Fruit fly (Drosophila melanogaster): ENCODE data around the gene CG4287.

Gene CG4287

DNA sequence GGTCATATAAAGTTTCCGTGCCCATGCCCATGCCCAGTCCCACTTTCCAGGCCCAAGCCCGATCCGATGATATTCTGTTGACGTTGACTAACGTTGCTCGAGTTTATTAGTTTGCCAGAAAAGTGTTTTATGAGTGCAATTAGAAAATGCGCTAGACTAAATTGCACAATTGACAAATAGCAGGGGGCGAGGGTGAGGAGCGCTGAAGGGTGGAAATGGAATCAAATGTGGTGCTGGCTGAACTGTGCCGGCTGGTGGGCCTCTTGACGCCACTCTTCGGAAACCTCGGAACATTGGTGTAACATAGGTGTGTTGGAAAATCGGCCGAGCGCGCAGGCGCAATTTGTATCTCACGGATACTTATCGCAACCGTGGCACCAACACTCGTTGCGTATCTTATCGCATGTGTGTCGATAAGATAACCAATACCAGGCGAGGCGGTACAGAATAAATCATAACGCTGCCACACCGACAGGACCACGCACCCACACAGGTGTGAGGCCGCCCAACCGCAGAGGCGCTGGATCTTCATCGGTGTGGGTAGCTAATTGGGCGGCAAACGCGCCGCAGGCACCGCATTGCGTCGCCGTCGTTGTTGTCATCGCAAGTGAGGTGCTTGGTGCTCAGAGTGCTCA, 48.1 kb upstream of the CG4287 start (continued):
- peak; percentile 13; the same call in 1 of the 2 replicates for TF ChIP-seq CG32532 (GFP tag; IDR thresholded peaks at IDR 0.05)
- TF ChIP-seq CG12391 (tag; optimal IDR thresholded peaks at IDR 0.05), result peak; percentile 12
- no peak for TF ChIP-seq Dref (GFP tag; IDR thresholded peaks at IDR 0.05)
- peak; percentile 16 for TF ChIP-seq CG1529 (GFP tag; optimal IDR thresholded peaks at IDR 0.05)
- no peak for TF ChIP-seq Trl (optimal IDR thresholded peaks at IDR 0.05)
- TF ChIP-seq Trl (GFP tag; optimal IDR thresholded peaks at IDR 0.05), result no peak
- no peak for TF ChIP-seq sr (GFP tag; IDR thresholded peaks at IDR 0.05)
- peak; percentile 54 for TF ChIP-seq CG12769 (tag; optimal IDR thresholded peaks at IDR 0.05)
- peak; percentile 0 for TF ChIP-seq CG18262 (tag; optimal IDR thresholded peaks at IDR 0.05)

DNA sequence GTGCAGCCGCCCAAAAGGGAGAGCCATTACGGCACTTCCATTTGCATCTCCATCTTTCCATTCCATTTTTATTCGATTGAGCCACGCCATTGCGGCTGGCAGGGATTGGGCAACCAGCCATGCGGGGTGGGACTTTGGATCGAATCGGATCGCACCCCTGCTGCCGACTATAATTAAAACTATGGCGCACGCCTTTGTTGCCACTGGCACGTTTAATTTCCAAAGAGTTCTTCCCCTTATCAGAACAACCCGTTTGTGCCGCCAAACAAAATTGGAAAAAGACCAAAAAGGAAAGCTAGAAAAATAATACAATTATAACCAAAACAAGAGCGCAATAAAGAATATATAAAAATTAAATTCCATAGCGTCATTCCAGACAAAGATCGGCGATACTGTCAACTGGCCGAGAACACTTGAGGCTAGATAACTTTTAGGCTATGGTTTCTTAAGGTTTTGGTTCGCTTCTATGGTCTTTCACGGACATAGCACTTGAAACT, 46.4 kb upstream of the CG4287 start:
- TF ChIP-seq Ets65A (GFP tag) (peak; percentile 78), maf-S (GFP tag; optimal IDR thresholded peaks at IDR 0.05) (no peak), Trl (optimal IDR thresholded peaks at IDR 0.05) (no peak), Trl (GFP tag; optimal IDR thresholded peaks at IDR 0.05) (no peak), mirr (GFP tag; optimal IDR thresholded peaks at IDR 0.05) (peak; percentile 40), Doc3 (GFP tag; IDR thresholded peaks at IDR 0.05; ENCODE audit: partially characterized antibody) (no peak), Nf-YC (tag; optimal IDR thresholded peaks at IDR 0.05) (peak; percentile 89), twi (tag; optimal IDR thresholded peaks at IDR 0.05) (no peak), Dip2 (GFP tag; IDR thresholded peaks at IDR 0.05) (no peak), Deaf1 (tag; optimal IDR thresholded peaks at IDR 0.05) (no peak), bowl (GFP tag; IDR thresholded peaks at IDR 0.05) (no peak), ab (GFP tag; optimal IDR thresholded peaks at IDR 0.05) (no peak), usp (GFP tag; optimal IDR thresholded peaks at IDR 0.05) (no peak), CG11695 (GFP tag; IDR thresholded peaks at IDR 0.05) (no peak), phol (tag; optimal IDR thresholded peaks at IDR 0.05) (peak; percentile 67), lov (optimal IDR thresholded peaks at IDR 0.05) (no peak), lov (GFP tag; IDR thresholded peaks at IDR 0.05) (no peak), Antp (GFP tag; optimal IDR thresholded peaks at IDR 0.05) (no peak), Stat92E (GFP tag; optimal IDR thresholded peaks at IDR 0.05) (no peak), Nf-YA (GFP tag; IDR thresholded peaks at IDR 0.05) (no peak), tap (tag; optimal IDR thresholded peaks at IDR 0.05) (no peak), cad (GFP tag; optimal IDR thresholded peaks at IDR 0.05) (no peak), CG1603 (tag; optimal IDR thresholded peaks at IDR 0.05) (no peak), cwo (GFP tag; optimal IDR thresholded peaks at IDR 0.05) (peak; percentile 46), vfl (GFP tag; optimal IDR thresholded peaks at IDR 0.05) (no peak), Mrtf (GFP tag; IDR thresholded peaks at IDR 0.05) (no peak), bigmax (GFP tag; optimal IDR thresholded peaks at IDR 0.05) (no peak), cas (GFP tag; IDR thresholded peaks at IDR 0.05) (no peak), CG16779 (GFP tag; IDR thresholded peaks at IDR 0.05) (no peak), HmgD (GFP tag; optimal IDR thresholded peaks at IDR 0.05) (no peak), vnd (GFP tag; IDR thresholded peaks at IDR 0.05; ENCODE audit: partially characterized antibody) (no peak), CG34376 (GFP tag; optimal IDR thresholded peaks at IDR 0.05) (peak; percentile 45), pnt (GFP tag; optimal IDR thresholded peaks at IDR 0.05) (no peak), CG9932 (GFP tag; IDR thresholded peaks at IDR 0.05) (no peak), Neu2 (GFP tag; optimal IDR thresholded peaks at IDR 0.05; ENCODE audit: borderline replicate concordance) (no peak), sens-2 (GFP tag; IDR thresholded peaks at IDR 0.05) (no peak), peb (GFP tag; IDR thresholded peaks at IDR 0.05) (no peak), trh (GFP tag; optimal IDR thresholded peaks at IDR 0.05) (no peak), Nf-YB (GFP tag; optimal IDR thresholded peaks at IDR 0.05) (peak; percentile 95), sug (tag; optimal IDR thresholded peaks at IDR 0.05) (peak; percentile 50), CG11456 (GFP tag; IDR thresholded peaks at IDR 0.05) (0 out of 3 replicates have a peak, but pooled peaks have one; percentile 54), CG18011 (GFP tag; optimal IDR thresholded peaks at IDR 0.05) (no peak), CG13894 (tag; optimal IDR thresholded peaks at IDR 0.05) (no peak)
